Worm (Caenorhabditis elegans): ENCODE results near the gene vha-15.

DNA sequence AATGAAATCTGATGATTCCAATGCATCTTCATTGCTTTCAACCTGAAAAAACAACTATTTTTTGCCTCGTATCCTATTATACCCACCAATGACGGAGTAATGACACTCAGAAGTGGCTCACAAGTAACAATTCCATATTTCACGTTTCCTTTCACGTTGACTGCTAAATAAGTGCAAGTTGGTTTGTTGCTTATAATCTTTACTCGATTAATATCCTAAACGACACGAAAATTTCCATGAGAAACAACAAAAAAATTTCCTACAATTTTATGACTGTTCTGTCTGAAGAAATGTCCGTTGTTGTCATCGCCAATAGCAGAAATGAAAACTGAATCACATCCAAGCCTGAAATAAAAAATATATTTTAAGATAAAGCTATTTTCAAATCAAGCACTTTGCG lies 40.3 kb upstream of the vha-15 start:
- TF ChIP-seq ama-1 (optimal IDR thresholded peaks at IDR 0.05) (no peak), snpc-4 (tag; optimal IDR thresholded peaks at IDR 0.05) (no peak), aly-2 (tag; optimal IDR thresholded peaks at IDR 0.05) (no peak), fos-1 (tag; optimal IDR thresholded peaks at IDR 0.05) (no peak), blmp-1 (tag; optimal IDR thresholded peaks at IDR 0.05; ENCODE audit: insufficient read depth) (no peak), elt-3 (tag; optimal IDR thresholded peaks at IDR 0.05) (no peak), egl-27 (tag; optimal IDR thresholded peaks at IDR 0.05) (no peak), lin-39 (tag; optimal IDR thresholded peaks at IDR 0.05) (no peak), lsy-2 (tag; optimal IDR thresholded peaks at IDR 0.05) (no peak)
